Worm (Caenorhabditis elegans) whole organism, midembryonic: ENCODE data around the gene cest-7.

Experiments used
- T22C8.4 ChIP-seq: fragments of 200-800 bp; sonication (Bioruptor generic); IDR thresholded peaks from 2 replicates; pipeline ENCODE4 v1.3.6; 2022; ENCODE audit warnings: missing genetic modification characterization, missing compliant biosample characterization
- cog-1 ChIP-seq: sonication (generic microtip); optimal IDR thresholded peaks from 2 replicates; lab custom pipeline; 2016; ENCODE audit warnings: missing genetic modification characterization, missing compliant biosample characterization
- klf-2 ChIP-seq: fragments of 200-800 bp; sonication (Bioruptor generic); conservative IDR thresholded peaks from 2 replicates; pipeline ENCODE4 v1.3.6; 2022; ENCODE audit warnings: missing genetic modification reagents, missing genetic modification characterization, missing compliant biosample characterization
- med-1 ChIP-seq: sonication (generic microtip); optimal IDR thresholded peaks from 2 replicates; lab custom pipeline; 2017; ENCODE audit warnings: missing genetic modification characterization, mild to moderate bottlenecking, missing compliant biosample characterization, antibody characterized with exemption, missing genetic modification reagents; ENCODE audit not compliant: insufficient read depth
- ref-1 ChIP-seq: fragments of 200-800 bp; sonication (Bioruptor generic); conservative IDR thresholded peaks from 2 replicates; pipeline ENCODE4 v1.3.6; 2022; ENCODE audit warnings: missing genetic modification reagents, missing genetic modification characterization, missing compliant biosample characterization
- ztf-29 ChIP-seq: fragments of 200-800 bp; sonication (Bioruptor generic); IDR thresholded peaks from 2 replicates; pipeline ENCODE4 v1.3.6; 2022; ENCODE audit warnings: missing genetic modification reagents, missing genetic modification characterization, missing compliant biosample characterization

- TF ChIP-seq cog-1 (no peak), ref-1 (no peak), med-1 (GFP tag; lab: Kevin White, UChicago) (no peak), ztf-29 (GFP tag; lab: Robert Waterston, UW) (no peak), T22C8.4 (GFP tag; lab: Robert Waterston, UW) (no peak), klf-2 (GFP tag; lab: Robert Waterston, UW) (no peak)
Observed at ce11 chrX:12210145-12211032, 19.4 kb upstream of the cest-7 start.
